Worm (Caenorhabditis elegans): ENCODE data around the gene W09D10.5.

DNA sequence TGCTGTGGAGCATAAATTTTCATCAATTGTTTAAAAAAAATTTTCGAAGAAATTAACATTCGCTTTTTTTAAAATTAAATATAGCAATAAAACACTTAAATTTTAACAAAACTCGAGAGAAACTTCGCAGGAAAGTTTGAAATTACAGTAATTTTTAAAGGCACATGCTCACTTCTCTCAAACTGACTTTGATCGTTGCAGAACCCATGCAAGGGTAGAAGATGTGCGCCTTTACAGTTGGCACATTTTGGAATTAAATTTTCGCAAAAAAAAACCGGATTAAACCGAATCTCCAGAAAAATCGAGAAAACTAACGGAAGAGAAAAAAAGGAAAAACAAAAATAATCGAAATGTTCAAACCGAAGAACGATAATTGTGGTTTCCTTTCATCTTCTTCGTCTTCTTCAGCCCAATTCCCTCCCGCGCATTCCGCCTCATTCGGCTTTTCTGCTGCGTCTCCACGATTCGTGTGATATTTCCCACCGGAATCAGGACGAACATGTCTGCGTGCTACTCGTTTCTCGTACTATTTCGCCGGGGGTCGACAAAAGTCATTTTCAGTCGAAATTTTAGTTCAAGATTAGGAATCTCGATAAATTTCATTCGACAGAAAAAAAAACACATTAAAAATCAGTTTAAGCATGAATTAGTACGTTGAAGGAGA is 25.1 kb upstream of the W09D10.5 start:
- TF ChIP-seq mdl-1 (tag; optimal IDR thresholded peaks at IDR 0.05), result no peak
- TF ChIP-seq skn-1 (tag; optimal IDR thresholded peaks at IDR 0.05), result no peak

All from whole organism, L2 larva.